Fruit fly (Drosophila melanogaster) whole organism, adult: ENCODE measurements around the gene CG12171.

Source experiments
- CG11617 ChIP-seq: fragments of 200-800 bp; sonication (Bioruptor generic); optimal IDR thresholded peaks from 2 replicates; lab custom pipeline; 2017; ENCODE audit warnings: mild to moderate bottlenecking, missing biosample characterization, missing genetic modification reagents, missing genetic modification characterization
- CG12768 ChIP-seq: fragments of 200-800 bp; sonication (Bioruptor generic); optimal IDR thresholded peaks from 2 replicates; lab custom pipeline; 2017; ENCODE audit warnings: missing biosample characterization, missing genetic modification characterization, mild to moderate bottlenecking, moderate library complexity, missing genetic modification reagents
- CG14711 ChIP-seq: fragments of 200-800 bp; sonication (Bioruptor generic); optimal IDR thresholded peaks from 2 replicates; lab custom pipeline; 2018; ENCODE audit warnings: missing biosample characterization, mild to moderate bottlenecking, missing genetic modification characterization, moderate library complexity
- CG1620 ChIP-seq: fragments of 200-800 bp; sonication (Bioruptor generic); optimal IDR thresholded peaks from 2 replicates; lab custom pipeline; 2016; ENCODE audit warnings: missing biosample characterization, missing genetic modification characterization
- CG33017 ChIP-seq: fragments of 200-800 bp; sonication (Bioruptor generic); optimal IDR thresholded peaks from 2 replicates; lab custom pipeline; 2018; ENCODE audit warnings: missing biosample characterization, mild to moderate bottlenecking, missing genetic modification characterization, moderate library complexity
- CG5204 ChIP-seq: fragments of 200-800 bp; sonication (Bioruptor generic); optimal IDR thresholded peaks from 2 replicates; lab custom pipeline; 2016; ENCODE audit warnings: missing biosample characterization, missing genetic modification characterization
- CG7045 ChIP-seq: fragments of 200-800 bp; sonication (Bioruptor generic); optimal IDR thresholded peaks from 2 replicates; lab custom pipeline; 2017; ENCODE audit warnings: missing biosample characterization, mild to moderate bottlenecking, missing genetic modification characterization
- CG7101 ChIP-seq: fragments of 200-800 bp; sonication (Bioruptor generic); optimal IDR thresholded peaks from 2 replicates; lab custom pipeline; 2018; ENCODE audit warnings: missing biosample characterization, mild to moderate bottlenecking, missing genetic modification characterization, moderate library complexity
- Clk ChIP-seq: fragments of 200-800 bp; sonication (Bioruptor generic); optimal IDR thresholded peaks from 2 replicates; lab custom pipeline; 2017; ENCODE audit warnings: missing biosample characterization, missing genetic modification characterization
- Crg-1 ChIP-seq: fragments of 200-800 bp; sonication (Bioruptor generic); optimal IDR thresholded peaks from 2 replicates; lab custom pipeline; 2016; ENCODE audit warnings: missing biosample characterization, missing genetic modification characterization
- Hr96 ChIP-seq: fragments of 200-800 bp; sonication (Bioruptor generic); optimal IDR thresholded peaks from 2 replicates; lab custom pipeline; 2016; ENCODE audit warnings: missing biosample characterization, missing genetic modification characterization
- Mnt ChIP-seq: fragments of 200-800 bp; sonication (Bioruptor generic); optimal IDR thresholded peaks from 2 replicates; lab custom pipeline; 2016; ENCODE audit warnings: missing biosample characterization, mild to moderate bottlenecking, missing genetic modification characterization
- bab1 ChIP-seq: fragments of 200-800 bp; sonication (Bioruptor generic); optimal IDR thresholded peaks from 3 replicates; lab custom pipeline; 2019; ENCODE audit warnings: missing biosample characterization, mild to moderate bottlenecking, missing genetic modification characterization, moderate library complexity
- cic ChIP-seq: fragments of 200-800 bp; sonication (Bioruptor generic); optimal IDR thresholded peaks from 2 replicates; lab custom pipeline; 2017; ENCODE audit warnings: missing biosample characterization, mild to moderate bottlenecking, missing genetic modification characterization, moderate library complexity
- cnc ChIP-seq, 2 experiments: fragments of >200 bp; optimal IDR thresholded peaks; 2 replicates each; lab custom pipeline; 2017
- kay ChIP-seq: fragments of 200-800 bp; sonication (Bioruptor generic); peaks from one replicate; lab custom pipeline; 2016; ENCODE audit warnings: missing biosample characterization, missing genetic modification characterization, borderline replicate concordance
- ovo ChIP-seq: fragments of 200-800 bp; sonication (Bioruptor generic); optimal IDR thresholded peaks from 2 replicates; lab custom pipeline; 2016; ENCODE audit warnings: missing biosample characterization, missing genetic modification characterization
- pad ChIP-seq: fragments of 200-800 bp; sonication (Bioruptor generic); optimal IDR thresholded peaks from 3 replicates; lab custom pipeline; 2017; ENCODE audit warnings: missing biosample characterization, missing genetic modification characterization, mild to moderate bottlenecking, moderate library complexity, missing genetic modification reagents
- tj ChIP-seq: fragments of 200-800 bp; sonication (Bioruptor generic); optimal IDR thresholded peaks from 3 replicates; lab custom pipeline; 2017; ENCODE audit warnings: missing biosample characterization, mild to moderate bottlenecking, missing genetic modification characterization, moderate library complexity
- toe ChIP-seq: fragments of 200-800 bp; sonication (Bioruptor generic); optimal IDR thresholded peaks from 2 replicates; lab custom pipeline; 2016; ENCODE audit warnings: missing biosample characterization, missing genetic modification characterization

The CG12171 gene

DNA sequence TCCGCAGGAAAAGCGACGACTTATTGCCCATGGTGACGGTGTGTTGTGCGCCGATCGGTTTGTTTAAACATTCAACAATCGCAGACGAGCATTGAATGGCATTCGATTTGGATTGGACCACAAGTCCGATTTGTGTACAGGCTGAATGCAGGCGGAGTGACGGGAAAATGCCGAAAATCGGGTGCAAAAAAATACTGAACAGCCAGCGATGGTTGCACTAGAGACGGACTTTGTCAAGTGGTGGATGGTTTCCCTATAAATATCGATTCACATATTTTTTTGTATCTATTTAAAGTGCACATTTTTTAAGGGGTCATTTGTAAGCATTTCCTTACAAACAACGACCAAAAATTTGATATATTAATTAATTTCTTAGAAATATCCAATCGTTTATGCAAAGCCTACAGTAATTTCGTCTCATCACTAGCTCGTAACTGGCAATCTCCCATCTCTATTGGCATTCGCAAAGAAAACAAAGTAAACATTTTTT lies 21.3 kb downstream of the CG12171 start, which contains the start of the genes elm and MED27:
elm (minus strand) TSS at position 170 of the 490 bp plus-strand sequence.
MED27 (plus strand) TSS at position 448 of the 490 bp plus-strand sequence.
- no peak for TF ChIP-seq kay
- TF ChIP-seq CG33017 (tag; lab: Kevin White, UChicago) = peak; percentile 84
- no peak for TF ChIP-seq CG5204 (GFP tag; lab: Kevin White, UChicago)
- peak; percentile 87 for TF ChIP-seq Clk (GFP tag; lab: Kevin White, UChicago)
- peak; percentile 94 for TF ChIP-seq CG11617
- peak; percentile 91 for TF ChIP-seq CG7045 (GFP tag; lab: Kevin White, UChicago)
- peak; percentile 92 for TF ChIP-seq CG7101 (tag; lab: Kevin White, UChicago)
- TF ChIP-seq tj (GFP tag; lab: Kevin White, UChicago) = peak; percentile 86
- TF ChIP-seq cnc (optimal IDR thresholded peaks at IDR 0.05; lab: Kevin White, UChicago) = no peak
- TF ChIP-seq CG14711 = peak; percentile 84
- peak; percentile 97 for TF ChIP-seq ovo
- peak; percentile 87 for TF ChIP-seq Hr96
- peak; percentile 87 for TF ChIP-seq Mnt (GFP tag; lab: Kevin White, UChicago)
- TF ChIP-seq pad (GFP tag; lab: Kevin White, UChicago) = peak; percentile 80
- TF ChIP-seq Crg-1 (GFP tag; lab: Kevin White, UChicago) = peak; percentile 90
- peak; percentile 61 for TF ChIP-seq cic
- TF ChIP-seq toe (GFP tag; lab: Kevin White, UChicago) = peak; percentile 98
- peak; percentile 90 for TF ChIP-seq CG12768 (GFP tag; lab: Kevin White, UChicago)
- peak; percentile 90 for TF ChIP-seq bab1
- TF ChIP-seq CG1620 (GFP tag; lab: Kevin White, UChicago) = peak; percentile 98

DNA sequence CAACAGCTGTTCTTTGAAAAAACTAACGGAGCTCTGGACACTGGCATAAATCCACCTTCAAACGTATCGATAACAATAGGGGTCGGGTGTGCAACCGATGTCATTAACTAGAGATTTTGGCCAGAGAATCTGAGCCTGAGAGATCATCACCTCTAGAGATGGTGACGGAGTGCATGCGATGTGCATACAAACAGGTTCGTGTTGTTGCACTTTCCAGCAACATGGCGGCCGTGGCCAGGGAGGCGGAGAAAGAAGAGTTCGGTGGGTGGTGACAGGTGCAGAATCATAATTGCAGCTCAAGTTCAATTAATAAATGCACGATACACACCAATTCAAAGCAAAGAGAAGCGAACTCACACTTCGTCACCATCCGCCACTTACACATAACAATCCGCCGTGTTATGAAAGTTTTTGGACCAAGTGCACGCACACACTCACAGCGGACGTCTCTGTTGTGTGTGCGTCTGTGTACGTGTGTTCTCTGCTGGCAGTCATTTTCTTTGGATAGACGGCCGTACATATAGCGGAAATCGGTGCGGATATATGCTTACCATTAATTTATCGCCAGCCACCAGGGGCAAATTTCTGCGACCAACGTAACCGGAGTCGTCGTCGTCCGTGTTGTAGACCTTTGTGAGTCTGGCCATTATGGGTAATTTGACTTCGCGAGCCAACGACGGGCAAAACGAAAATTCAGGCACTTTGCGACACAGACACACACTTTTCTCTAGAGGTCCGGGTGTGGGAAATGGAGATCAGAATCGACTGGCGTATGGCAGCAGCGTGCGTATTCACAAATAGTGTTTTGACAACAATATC lies 25.8 kb downstream of the CG12171 start:
- TF ChIP-seq Hr96 = no peak
- TF ChIP-seq kay = no peak
- TF ChIP-seq CG1620 (GFP tag; lab: Kevin White, UChicago) = no peak
- no peak for TF ChIP-seq pad (GFP tag; lab: Kevin White, UChicago)
- no peak for TF ChIP-seq CG14711
- TF ChIP-seq ovo = peak; percentile 77
- TF ChIP-seq CG7101 (tag; lab: Kevin White, UChicago) = no peak
- TF ChIP-seq tj (GFP tag; lab: Kevin White, UChicago) = no peak
- peak; percentile 22 for TF ChIP-seq bab1
- peak; percentile 35 for TF ChIP-seq cic
- TF ChIP-seq Mnt (GFP tag; lab: Kevin White, UChicago) = no peak
- TF ChIP-seq CG12768 (GFP tag; lab: Kevin White, UChicago) = peak; percentile 32
- no peak for TF ChIP-seq cnc (optimal IDR thresholded peaks at IDR 0.05; lab: Kevin White, UChicago)
- TF ChIP-seq CG5204 (GFP tag; lab: Kevin White, UChicago) = no peak
- TF ChIP-seq CG11617 = no peak

dm6 chr3R:5659829-5660197 lies 26.4 kb downstream of the CG12171 start, which contains the start of gene CG2182:
CG2182 (minus strand) TSS chr3R:5659912.
- peak; percentile 60 for TF ChIP-seq CG1620 (GFP tag; lab: Kevin White, UChicago)
- peak; percentile 38 for TF ChIP-seq toe (GFP tag; lab: Kevin White, UChicago)
- TF ChIP-seq CG14711 = no peak
- TF ChIP-seq bab1 = no peak
- TF ChIP-seq Hr96 = no peak
- TF ChIP-seq Mnt (GFP tag; lab: Kevin White, UChicago) = no peak
- no peak for TF ChIP-seq CG11617
- peak; percentile 9 for TF ChIP-seq Crg-1 (GFP tag; lab: Kevin White, UChicago)
- no peak for TF ChIP-seq CG7101 (tag; lab: Kevin White, UChicago)
- no peak for TF ChIP-seq cnc (optimal IDR thresholded peaks at IDR 0.05; lab: Kevin White, UChicago)

- TF ChIP-seq bab1 = no peak
- TF ChIP-seq CG11617 = peak; percentile 58
- TF ChIP-seq CG7045 (GFP tag; lab: Kevin White, UChicago) = peak; percentile 43
- peak; percentile 37 for TF ChIP-seq CG7101 (tag; lab: Kevin White, UChicago)
- TF ChIP-seq kay = no peak
- no peak for TF ChIP-seq toe (GFP tag; lab: Kevin White, UChicago)
- TF ChIP-seq tj (GFP tag; lab: Kevin White, UChicago) = peak; percentile 88
- TF ChIP-seq Crg-1 (GFP tag; lab: Kevin White, UChicago) = no peak
- peak; percentile 39 for TF ChIP-seq CG33017 (tag; lab: Kevin White, UChicago)
- no peak for TF ChIP-seq CG1620 (GFP tag; lab: Kevin White, UChicago)
- TF ChIP-seq CG5204 (GFP tag; lab: Kevin White, UChicago) = peak; percentile 52
- TF ChIP-seq CG14711 = no peak
- TF ChIP-seq Clk (GFP tag; lab: Kevin White, UChicago) = no peak
- TF ChIP-seq cnc (optimal IDR thresholded peaks at IDR 0.05; lab: Kevin White, UChicago) = no peak
- peak; percentile 44 for TF ChIP-seq ovo
- no peak for TF ChIP-seq Hr96
- TF ChIP-seq Mnt (GFP tag; lab: Kevin White, UChicago) = peak; percentile 52
- TF ChIP-seq CG12768 (GFP tag; lab: Kevin White, UChicago) = peak; percentile 41
- TF ChIP-seq pad (GFP tag; lab: Kevin White, UChicago) = peak; percentile 24
These were observed 26.9 kb downstream of the CG12171 start, which contains the start of gene Wdr33 for dm6 chr3R:5660198-5660893. Wdr33 (plus strand) TSS chr3R:5660635.
